Worm (Caenorhabditis elegans) whole organism, young adult: ENCODE results near the gene clec-193.

Source experiments
- F49E8.2 ChIP-seq: sonication (generic microtip); optimal IDR thresholded peaks from 3 replicates; lab custom pipeline; 2017; ENCODE audit warnings: missing genetic modification characterization, mild to moderate bottlenecking, missing compliant biosample characterization, antibody characterized with exemption, moderate library complexity; ENCODE audit not compliant: insufficient read depth
- ccch-3 ChIP-seq: fragments of 200-800 bp; sonication (Bioruptor generic); optimal IDR thresholded peaks from 2 replicates; lab custom pipeline; 2018; ENCODE audit warnings: mild to moderate bottlenecking, missing genetic modification characterization, missing compliant biosample characterization
- chd-7 ChIP-seq: sonication (generic microtip); optimal IDR thresholded peaks from 2 replicates; lab custom pipeline; 2016; ENCODE audit warnings: mild to moderate bottlenecking, missing genetic modification characterization, moderate library complexity, missing compliant biosample characterization
- hmg-1.2 ChIP-seq: fragments of 200-800 bp; sonication (Bioruptor generic); IDR thresholded peaks from 2 replicates; pipeline ENCODE4 v1.3.6; 2022; ENCODE audit warnings: missing genetic modification reagents, missing genetic modification characterization, missing compliant biosample characterization
- pha-4 ChIP-seq: fragments of 150-350 bp; sonication (generic microtip); optimal IDR thresholded peaks from 2 replicates; lab custom pipeline; 2014; ENCODE audit warnings: missing biosample characterization, missing genetic modification reagents, missing genetic modification characterization
- sea-2 ChIP-seq: fragments of 200-800 bp; sonication (Bioruptor generic); IDR thresholded peaks from 2 replicates; pipeline ENCODE4 v1.3.6; 2022; ENCODE audit warnings: missing genetic modification characterization, missing compliant biosample characterization
- snpc-1.3 ChIP-seq: sonication (generic microtip); optimal IDR thresholded peaks from 2 replicates; lab custom pipeline; 2017; ENCODE audit warnings: missing genetic modification characterization, mild to moderate bottlenecking, missing compliant biosample characterization, antibody characterized with exemption, moderate library complexity, missing genotype, missing genetic modification reagents; ENCODE audit not compliant: insufficient read depth
- snpc-4 ChIP-seq, 5 experiments: fragments of 150-350 bp in 1 of 5; sonication (generic microtip) in 4 of 5; optimal IDR thresholded peaks; 2 replicates each; lab custom pipeline; 2014 to 2018; ENCODE audit warnings: missing genetic modification characterization in 5 of 5, missing biosample characterization in 3 of 5, antibody characterized with exemption in 2 of 5, mild to moderate bottlenecking in 2 of 5, missing compliant biosample characterization in 2 of 5, missing genotype in 2 of 5, moderate library complexity in 2 of 5, missing genetic modification reagents in 1 of 5
- ztf-22 ChIP-seq: fragments of 200-800 bp; sonication (Bioruptor generic); optimal IDR thresholded peaks from 2 replicates; lab custom pipeline; 2018; ENCODE audit warnings: mild to moderate bottlenecking, missing genetic modification characterization, moderate library complexity, missing compliant biosample characterization

DNA sequence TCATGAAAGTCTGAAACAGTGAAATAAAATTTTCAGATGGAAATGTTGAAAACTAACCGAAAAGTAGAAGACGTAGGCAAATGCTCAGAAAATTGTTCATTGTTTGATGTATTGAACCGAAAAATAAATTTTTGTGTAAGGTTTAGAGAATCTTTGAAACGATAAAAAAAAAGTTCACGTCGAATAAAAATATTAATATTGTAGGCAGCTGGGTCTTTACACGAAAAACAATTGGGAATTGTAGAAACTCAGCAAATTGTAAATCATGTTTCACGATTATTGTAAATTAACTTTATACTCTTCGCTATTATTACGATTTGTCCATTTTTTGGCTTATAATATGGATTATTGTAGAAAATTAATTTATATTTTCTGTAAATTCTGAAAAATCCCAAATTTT is 7.6 kb upstream of the clec-193 start, which contains the start of gene Y116A8A.2:
- TF ChIP-seq snpc-1.3 (no peak), hmg-1.2 (GFP tag; lab: Robert Waterston, UW) (no peak), pha-4 (tag; lab: Kevin White, UChicago) (no peak), ccch-3 (GFP tag; lab: Kevin White, UChicago) (no peak), F49E8.2 (tag; lab: Kevin White, UChicago) (no peak), chd-7 (tag; lab: Kevin White, UChicago) (no peak), ztf-22 (GFP tag; lab: Kevin White, UChicago) (no peak), snpc-4 (GFP tag; optimal IDR thresholded peaks at IDR 0.05; lab: Kevin White, UChicago) (no peak), snpc-4 (tag; optimal IDR thresholded peaks at IDR 0.05; lab: Kevin White, UChicago) (no peak), sea-2 (GFP tag; lab: Robert Waterston, UW) (no peak)
